Worm (Caenorhabditis elegans) whole organism, L4 larva: ENCODE measurements around the gene F20B6.10.
A peak's percentile ranks its signal among the peaks of the same experiment; 100 is the strongest.

Experiments
- F10B5.3 ChIP-seq: sonication (generic microtip); optimal IDR thresholded peaks from 2 replicates; lab custom pipeline; 2016; ENCODE audit warnings: mild to moderate bottlenecking, missing genetic modification characterization, missing compliant biosample characterization
- F44E2.7 ChIP-seq: fragments of 200-800 bp; sonication (Bioruptor generic); IDR thresholded peaks from 2 replicates; pipeline ENCODE4 v2.1.2; 2022; ENCODE audit warnings: missing genetic modification characterization, missing compliant biosample characterization
- T20F7.1 ChIP-seq: fragments of 200-800 bp; sonication (Bioruptor generic); optimal IDR thresholded peaks from 2 replicates; lab custom pipeline; 2018; ENCODE audit warnings: mild to moderate bottlenecking, missing genetic modification characterization, missing compliant biosample characterization
- aha-1 ChIP-seq: fragments of 150-350 bp; peaks from one replicate; lab custom pipeline; 2014; ENCODE audit warnings: missing biosample characterization, missing genetic modification characterization
- aly-2 ChIP-seq: sonication (generic microtip); optimal IDR thresholded peaks from 2 replicates; lab custom pipeline; 2018; ENCODE audit warnings: missing biosample characterization, missing genetic modification characterization
- arid-1 ChIP-seq: fragments of 200-800 bp; sonication (Bioruptor generic); conservative IDR thresholded peaks from 2 replicates; pipeline ENCODE4 v1.3.6; 2022; ENCODE audit warnings: missing genetic modification reagents, missing genetic modification characterization, missing compliant biosample characterization
- ceh-20 ChIP-seq: fragments of 200-800 bp; sonication (Bioruptor generic); IDR thresholded peaks from 2 replicates; pipeline ENCODE4 v1.3.6; 2022; ENCODE audit warnings: missing genetic modification reagents, missing genetic modification characterization, missing compliant biosample characterization
- ceh-28 ChIP-seq: fragments of 150-350 bp; optimal IDR thresholded peaks from 2 replicates; lab custom pipeline; 2014; ENCODE audit warnings: missing biosample characterization, missing genetic modification reagents, missing genetic modification characterization
- ceh-32 ChIP-seq: sonication (generic microtip); optimal IDR thresholded peaks from 2 replicates; lab custom pipeline; 2016; ENCODE audit warnings: mild to moderate bottlenecking, missing genetic modification characterization, missing compliant biosample characterization; ENCODE audit not compliant: poor library complexity
- ces-1 ChIP-seq: fragments of 150-350 bp; sonication (generic microtip); optimal IDR thresholded peaks from 4 replicates; lab custom pipeline; 2014; ENCODE audit warnings: missing biosample characterization, missing genetic modification reagents, missing genetic modification characterization
- cey-2 ChIP-seq: sonication (generic microtip); optimal IDR thresholded peaks from 3 replicates; lab custom pipeline; 2017; ENCODE audit warnings: missing genetic modification characterization, mild to moderate bottlenecking, missing compliant biosample characterization, antibody characterized with exemption, borderline replicate concordance; ENCODE audit not compliant: insufficient read depth
- daf-12 ChIP-seq: fragments of 150-350 bp; optimal IDR thresholded peaks from 2 replicates; lab custom pipeline; 2014; ENCODE audit warnings: missing biosample characterization, missing genetic modification reagents, missing genetic modification characterization
- daf-16 ChIP-seq, 3 experiments: sonication (generic microtip); optimal IDR thresholded peaks; 2 replicates each; lab custom pipeline; 2016 to 2017; ENCODE audit warnings: missing genetic modification characterization in 3 of 3, missing genetic modification reagents in 3 of 3, mild to moderate bottlenecking in 2 of 3, missing compliant biosample characterization in 2 of 3, missing biosample characterization in 1 of 3, moderate library complexity in 1 of 3
- fkh-10 ChIP-seq: fragments of 150-350 bp; optimal IDR thresholded peaks from 2 replicates; lab custom pipeline; 2014; ENCODE audit warnings: missing biosample characterization, missing genetic modification reagents, missing genetic modification characterization
- fos-1 ChIP-seq: fragments of 150-350 bp; optimal IDR thresholded peaks from 2 replicates; lab custom pipeline; 2014; ENCODE audit warnings: missing biosample characterization, missing genetic modification characterization
- hif-1 ChIP-seq, 2 experiments: sonication (generic microtip); optimal IDR thresholded peaks; 2 replicates each; lab custom pipeline; 2016 to 2017; ENCODE audit warnings: missing compliant biosample characterization in 2 of 2, missing genetic modification characterization in 2 of 2, missing genetic modification reagents in 2 of 2, missing genotype in 2 of 2, mild to moderate bottlenecking in 1 of 2
- hlh-11 ChIP-seq: fragments of 200-800 bp; sonication (Bioruptor generic); optimal IDR thresholded peaks from 2 replicates; lab custom pipeline; 2018; ENCODE audit warnings: mild to moderate bottlenecking, missing genetic modification characterization, missing compliant biosample characterization
- hlh-30 ChIP-seq: sonication (generic microtip); optimal IDR thresholded peaks from 2 replicates; lab custom pipeline; 2017; ENCODE audit warnings: antibody characterized with exemption, mild to moderate bottlenecking, missing genetic modification characterization, missing compliant biosample characterization; ENCODE audit not compliant: insufficient read depth
- jun-1 ChIP-seq: fragments of 150-350 bp; optimal IDR thresholded peaks from 2 replicates; lab custom pipeline; 2014; ENCODE audit warnings: missing biosample characterization, missing genetic modification reagents, missing genetic modification characterization
- lim-7 ChIP-seq: fragments of 200-800 bp; sonication (Bioruptor generic); IDR thresholded peaks from 2 replicates; pipeline ENCODE4 v1.3.6; 2022; ENCODE audit warnings: missing genetic modification characterization, missing compliant biosample characterization
- lin-15B ChIP-seq: fragments of 150-350 bp; sonication (generic microtip); optimal IDR thresholded peaks from 3 replicates; lab custom pipeline; 2014; ENCODE audit warnings: missing biosample characterization, missing genetic modification characterization
- lin-29 ChIP-seq: fragments of 200-800 bp; sonication (Bioruptor generic); IDR thresholded peaks from 2 replicates; pipeline ENCODE4 v1.3.6; 2022; ENCODE audit warnings: missing genetic modification reagents, missing genetic modification characterization, missing compliant biosample characterization
- lin-39 ChIP-seq: fragments of 150-350 bp; optimal IDR thresholded peaks from 2 replicates; lab custom pipeline; 2014; ENCODE audit warnings: missing biosample characterization, missing genetic modification reagents, missing genetic modification characterization
- madf-5 ChIP-seq, 2 experiments: fragments of 200-800 bp; sonication (Bioruptor generic); IDR thresholded peaks; 2 replicates each; pipeline ENCODE4 v1.3.6; 2022; ENCODE audit warnings: missing compliant biosample characterization in 2 of 2, missing genetic modification characterization in 2 of 2
- madf-9 ChIP-seq: fragments of 200-800 bp; sonication (Bioruptor generic); conservative IDR thresholded peaks from 2 replicates; pipeline ENCODE4 v1.3.6; 2022; ENCODE audit warnings: missing genetic modification reagents, missing genetic modification characterization, missing compliant biosample characterization
- mdl-1 ChIP-seq, 2 experiments: fragments of 150-350 bp in 1 of 2; sonication (generic microtip) in 1 of 2; optimal IDR thresholded peaks; 2 replicates each; lab custom pipeline; 2014 to 2017; ENCODE audit warnings: missing biosample characterization in 2 of 2, missing genetic modification characterization in 2 of 2
- mep-1 ChIP-seq: fragments of 150-350 bp; sonication (generic microtip); optimal IDR thresholded peaks from 3 replicates; lab custom pipeline; 2014; ENCODE audit warnings: missing biosample characterization, missing genetic modification characterization
- mxl-2 ChIP-seq: fragments of 200-800 bp; sonication (Bioruptor generic); conservative IDR thresholded peaks from 2 replicates; pipeline ENCODE4 v1.3.6; 2022; ENCODE audit warnings: missing genetic modification reagents, missing genetic modification characterization, missing compliant biosample characterization
- nhr-10 ChIP-seq: fragments of 150-350 bp; optimal IDR thresholded peaks from 2 replicates; lab custom pipeline; 2014; ENCODE audit warnings: missing biosample characterization, missing genetic modification characterization
- nhr-102 ChIP-seq: sonication (generic microtip); optimal IDR thresholded peaks from 2 replicates; lab custom pipeline; 2016; ENCODE audit warnings: mild to moderate bottlenecking, missing genetic modification characterization, moderate library complexity, missing compliant biosample characterization
- nhr-28 ChIP-seq: fragments of 150-350 bp; optimal IDR thresholded peaks from 2 replicates; lab custom pipeline; 2014; ENCODE audit warnings: missing biosample characterization, missing genetic modification characterization
- nhr-41 ChIP-seq: fragments of 200-800 bp; sonication (Bioruptor generic); IDR thresholded peaks from 2 replicates; pipeline ENCODE4 v1.3.6; 2022; ENCODE audit warnings: missing genetic modification reagents, missing genetic modification characterization, missing compliant biosample characterization
- nhr-6 ChIP-seq: fragments of 150-350 bp; optimal IDR thresholded peaks from 2 replicates; lab custom pipeline; 2014; ENCODE audit warnings: missing biosample characterization, missing genetic modification characterization
- nhr-76 ChIP-seq: fragments of 150-350 bp; optimal IDR thresholded peaks from 2 replicates; lab custom pipeline; 2014; ENCODE audit warnings: missing biosample characterization, missing genetic modification characterization
- nhr-77 ChIP-seq: fragments of 150-350 bp; optimal IDR thresholded peaks from 2 replicates; lab custom pipeline; 2014; ENCODE audit warnings: missing biosample characterization, missing genetic modification characterization
- pha-4 ChIP-seq, 2 experiments: fragments of 150-350 bp in 1 of 2; fragments of 200-800 bp in 1 of 2; sonication (Bioruptor generic) in 1 of 2; IDR thresholded peaks in 1 of 2; optimal IDR thresholded peaks in 1 of 2; 2 replicates each; pipeline versions ENCODE4 v1.3.6 to Lab custom; 2014 to 2022; ENCODE audit warnings: missing genetic modification characterization in 2 of 2, missing genetic modification reagents in 2 of 2, missing biosample characterization in 1 of 2, missing compliant biosample characterization in 1 of 2
- set-16 ChIP-seq: fragments of 200-800 bp; sonication (Bioruptor generic); IDR thresholded peaks from 2 replicates; pipeline ENCODE4 v1.3.6; 2022; ENCODE audit warnings: missing genetic modification reagents, missing genetic modification characterization, missing compliant biosample characterization
- snpc-1.2 ChIP-seq: fragments of 200-800 bp; sonication (Bioruptor generic); IDR thresholded peaks from 2 replicates; pipeline ENCODE4 v1.3.6; 2022; ENCODE audit warnings: missing genetic modification reagents, missing genetic modification characterization, missing compliant biosample characterization
- spr-3 ChIP-seq: fragments of 200-800 bp; sonication (Bioruptor generic); optimal IDR thresholded peaks from 2 replicates; lab custom pipeline; 2018; ENCODE audit warnings: mild to moderate bottlenecking, missing genetic modification characterization, missing compliant biosample characterization
- tra-1 ChIP-seq: fragments of 200-800 bp; sonication (Bioruptor generic); IDR thresholded peaks from 2 replicates; pipeline ENCODE4 v1.3.6; 2022; ENCODE audit warnings: missing genetic modification reagents, missing genetic modification characterization, missing compliant biosample characterization
- unc-62 ChIP-seq, 3 experiments: fragments of 150-350 bp in 1 of 3; sonication (generic microtip); optimal IDR thresholded peaks in 2 of 3; peaks in 1 of 3; 1 replicate in 1 of 3; 2 replicates in 2 of 3; lab custom pipeline; 2014 to 2017; ENCODE audit warnings: missing biosample characterization in 3 of 3, missing genetic modification characterization in 3 of 3, missing genetic modification reagents in 3 of 3, missing genotype in 1 of 3
- zfp-3 ChIP-seq: fragments of 200-800 bp; sonication (Bioruptor generic); conservative IDR thresholded peaks from 2 replicates; pipeline ENCODE4 v1.3.6; 2022; ENCODE audit warnings: missing genetic modification reagents, missing genetic modification characterization, missing compliant biosample characterization
- ztf-11 ChIP-seq: fragments of 150-350 bp; optimal IDR thresholded peaks from 2 replicates; lab custom pipeline; 2014; ENCODE audit warnings: missing biosample characterization, missing genetic modification characterization
- ztf-7 ChIP-seq: fragments of 150-350 bp; optimal IDR thresholded peaks from 2 replicates; lab custom pipeline; 2014; ENCODE audit warnings: missing biosample characterization, missing genetic modification characterization

F20B6.10 gene

DNA sequence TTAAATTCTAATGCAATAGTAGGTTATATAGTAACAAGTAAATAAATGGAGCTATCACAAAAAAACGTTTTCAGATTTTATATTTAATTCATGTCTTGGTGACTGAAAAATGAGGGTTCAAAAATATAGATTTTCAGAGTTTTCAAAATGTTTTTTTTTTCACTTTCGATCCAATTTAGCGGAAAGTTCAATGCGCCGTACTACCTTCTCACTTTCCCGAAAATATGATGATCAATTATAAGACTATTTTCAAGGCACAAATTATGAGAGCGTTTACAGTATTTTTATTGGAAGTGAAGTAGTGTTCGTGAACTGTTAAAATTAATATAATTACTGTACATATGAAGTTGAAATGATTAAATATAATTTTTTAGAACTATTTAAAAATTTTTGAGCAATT is 23.9 kb downstream of the F20B6.10 start (continued):
- TF ChIP-seq hif-1 (tag; optimal IDR thresholded peaks at IDR 0.05; lab: Kevin White, UChicago), result no peak
- TF ChIP-seq daf-16 (GFP tag; optimal IDR thresholded peaks at IDR 0.05; lab: Kevin White, UChicago), result peak in 1 of 2 experiments; percentile 21
- peak; percentile 28 for TF ChIP-seq daf-16 (tag; optimal IDR thresholded peaks at IDR 0.05; lab: Kevin White, UChicago)
- TF ChIP-seq F10B5.3 (tag; lab: Kevin White, UChicago), result no peak
- peak; percentile 41; the same call in 1 of the 2 replicates for TF ChIP-seq madf-9 (GFP tag; lab: Robert Waterston, UW)
- peak; percentile 60 for TF ChIP-seq aly-2 (tag; lab: Kevin White, UChicago)
- TF ChIP-seq hlh-11 (tag; lab: Kevin White, UChicago), result peak; percentile 39
- TF ChIP-seq set-16 (GFP tag; lab: Robert Waterston, UW), result no peak
- TF ChIP-seq arid-1, result no peak
- peak; percentile 3 for TF ChIP-seq nhr-28 (tag; lab: Kevin White, UChicago)
- peak; percentile 55 for TF ChIP-seq nhr-102
- no peak for TF ChIP-seq ztf-11 (tag; lab: Kevin White, UChicago)

DNA sequence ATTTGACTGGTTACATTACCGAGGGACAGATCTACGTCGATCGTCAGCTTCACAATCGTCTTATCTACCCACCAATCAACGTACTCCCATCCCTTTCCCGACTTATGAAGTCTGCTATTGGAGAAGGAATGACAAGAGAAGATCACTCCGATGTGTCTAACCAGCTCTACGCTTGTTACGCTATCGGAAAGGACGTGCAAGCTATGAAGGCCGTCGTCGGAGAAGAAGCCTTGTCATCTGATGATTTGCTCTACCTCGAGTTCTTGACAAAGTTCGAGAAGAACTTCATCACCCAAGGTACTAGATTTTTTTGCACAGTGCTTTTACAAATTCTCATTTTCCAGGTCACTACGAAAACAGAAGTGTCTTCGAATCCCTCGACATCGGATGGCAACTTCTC is 24.8 kb downstream of the F20B6.10 start:
- TF ChIP-seq fos-1 (no peak), aha-1 (tag; lab: Kevin White, UChicago) (peak; percentile 94), unc-62 (GFP tag; optimal IDR thresholded peaks at IDR 0.05 in 1 of 2; lab: Kevin White, UChicago) (peak in 1 of 2 experiments; percentile 61), unc-62 (tag; optimal IDR thresholded peaks at IDR 0.05; lab: Kevin White, UChicago) (no peak)

DNA sequence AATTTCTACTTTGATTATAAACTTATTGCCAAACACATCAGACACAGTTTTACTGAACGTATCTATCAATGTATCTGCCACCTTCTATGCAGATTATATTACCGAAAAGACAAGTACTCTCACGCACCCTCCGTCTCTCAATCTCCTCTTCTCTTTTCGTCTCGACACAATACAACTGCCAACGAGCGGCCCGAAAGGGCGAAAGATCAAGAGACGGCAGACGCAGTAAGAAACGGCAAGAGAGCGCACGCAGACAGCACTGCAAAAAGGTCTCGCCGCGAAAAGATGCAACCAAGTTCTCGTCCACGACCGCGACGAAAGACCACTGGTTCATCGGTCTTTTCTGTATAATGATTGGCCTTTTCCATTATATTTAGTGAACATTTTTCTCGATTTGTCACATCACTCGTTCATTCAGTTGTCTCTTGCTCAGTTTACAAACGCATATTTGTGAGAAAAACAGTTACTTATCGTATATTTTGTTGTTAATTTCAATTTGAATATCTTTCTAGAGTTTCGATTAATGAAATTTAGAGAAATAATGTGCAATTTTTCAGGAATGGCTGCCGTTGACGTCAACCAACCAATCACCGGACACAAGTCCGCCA is 26.4 kb downstream of the F20B6.10 start, which contains the start of gene vha-12:
Gene vha-12 (plus strand): TSS at position 558 of the 608 bp plus-strand sequence.
- peak; percentile 43 for TF ChIP-seq fkh-10 (GFP tag; lab: Kevin White, UChicago)
- TF ChIP-seq nhr-77 (tag; lab: Kevin White, UChicago), result peak; percentile 93
- no peak for TF ChIP-seq nhr-76 (tag; lab: Kevin White, UChicago)
- 0 out of 2 replicates have a peak, but pooled peaks have one; percentile 51 for TF ChIP-seq nhr-41
- peak; percentile 61 for TF ChIP-seq ceh-20 (GFP tag; lab: Robert Waterston, UW)
- TF ChIP-seq cey-2 (tag; lab: Kevin White, UChicago), result no peak
- TF ChIP-seq F44E2.7 (GFP tag; lab: Robert Waterston, UW), result no peak
- TF ChIP-seq T20F7.1 (GFP tag; lab: Kevin White, UChicago), result peak; percentile 78
- peak; percentile 45 for TF ChIP-seq ces-1 (GFP tag; lab: Kevin White, UChicago)
- peak; percentile 85 for TF ChIP-seq nhr-6 (tag; lab: Kevin White, UChicago)
- TF ChIP-seq spr-3 (GFP tag; lab: Kevin White, UChicago), result no peak
- peak; percentile 57; the same call in 1 of the 2 replicates for TF ChIP-seq tra-1 (GFP tag; lab: Robert Waterston, UW)
- TF ChIP-seq hlh-30 (tag; lab: Kevin White, UChicago), result peak; percentile 79
- TF ChIP-seq jun-1, result peak; percentile 80
- no peak for TF ChIP-seq daf-12 (tag; lab: Kevin White, UChicago)
- no peak for TF ChIP-seq lin-15B
- TF ChIP-seq hif-1 (tag; optimal IDR thresholded peaks at IDR 0.05; lab: Kevin White, UChicago), result peak in 1 of 2 experiments; percentile 88
- TF ChIP-seq mep-1 (tag; lab: Kevin White, UChicago), result peak; percentile 96
- TF ChIP-seq ceh-28 (tag; lab: Kevin White, UChicago), result no peak
- TF ChIP-seq ceh-32 (tag; lab: Kevin White, UChicago), result no peak
- TF ChIP-seq mxl-2, result no peak
- TF ChIP-seq pha-4 (GFP tag; IDR thresholded peaks at IDR 0.05; lab: Robert Waterston, UW), result peak; percentile 73
- no peak for TF ChIP-seq pha-4 (tag; optimal IDR thresholded peaks at IDR 0.05; lab: Kevin White, UChicago)
- peak; percentile 74; the same call in 1 of the 2 replicates for TF ChIP-seq zfp-3 (GFP tag; lab: Robert Waterston, UW)
- TF ChIP-seq lin-39 (tag; lab: Kevin White, UChicago), result peak; percentile 16
- TF ChIP-seq snpc-1.2 (GFP tag; lab: Robert Waterston, UW), result no peak
- TF ChIP-seq mdl-1 (tag; optimal IDR thresholded peaks at IDR 0.05; lab: Kevin White, UChicago), result peak; percentile 58 to 89
- TF ChIP-seq lin-29, result 0 out of 2 replicates have a peak, but pooled peaks have one; percentile 10
- peak; percentile 73 for TF ChIP-seq nhr-10 (tag; lab: Kevin White, UChicago)
- TF ChIP-seq madf-9 (GFP tag; lab: Robert Waterston, UW), result 0 out of 2 replicates have a peak, but pooled peaks have one; percentile 36
- TF ChIP-seq ztf-7 (tag; lab: Kevin White, UChicago), result peak; percentile 35
- no peak for TF ChIP-seq madf-5 (GFP tag; IDR thresholded peaks at IDR 0.05; lab: Robert Waterston, UW)
- 0 out of 2 replicates have a peak, but pooled peaks have one; percentile 18 for TF ChIP-seq lim-7 (GFP tag; lab: Robert Waterston, UW)
- TF ChIP-seq arid-1, result peak; percentile 55; the same call in 1 of the 2 replicates
